Fruit fly (Drosophila melanogaster) whole organism, embryonic: Measurements from ENCODE around the gene Mal-B2.
A peak's percentile ranks its signal among the peaks of the same experiment; 100 is the strongest.

ENCODE experiments used
- Adf1 ChIP-seq: fragments of 200-800 bp; sonication (Bioruptor generic); IDR thresholded peaks from 2 replicates; pipeline ENCODE4 v1.3.6; 2022; ENCODE audit warnings: missing biosample characterization, missing genetic modification characterization
- Antp ChIP-seq: fragments of 200-800 bp; sonication (Bioruptor generic); optimal IDR thresholded peaks from 3 replicates; lab custom pipeline; 2016; ENCODE audit warnings: missing biosample characterization, missing genetic modification characterization
- CG12659 ChIP-seq: fragments of 200-800 bp; sonication (Bioruptor generic); optimal IDR thresholded peaks from 3 replicates; lab custom pipeline; 2017; ENCODE audit warnings: mild to moderate bottlenecking, missing biosample characterization, missing genetic modification reagents, missing genetic modification characterization
- CG13894 ChIP-seq: fragments of 200-800 bp; sonication (Bioruptor generic); optimal IDR thresholded peaks from 3 replicates; lab custom pipeline; 2018; ENCODE audit warnings: missing biosample characterization, mild to moderate bottlenecking, missing genetic modification characterization, moderate library complexity
- CG15514 ChIP-seq: fragments of 200-800 bp; sonication (Bioruptor generic); optimal IDR thresholded peaks from 3 replicates; lab custom pipeline; 2017; ENCODE audit warnings: missing biosample characterization, missing genetic modification characterization, mild to moderate bottlenecking, moderate library complexity, missing genetic modification reagents
- CG2889 ChIP-seq: fragments of 200-800 bp; sonication (Bioruptor generic); IDR thresholded peaks from 3 replicates; pipeline ENCODE4 v1.3.6; 2022; ENCODE audit warnings: missing biosample characterization, missing genetic modification characterization
- CG32532 ChIP-seq: fragments of 200-800 bp; sonication (Bioruptor generic); IDR thresholded peaks from 2 replicates; pipeline ENCODE4 v1.3.6; 2022; ENCODE audit warnings: missing biosample characterization, missing genetic modification characterization
- CG43689 ChIP-seq: fragments of 200-800 bp; sonication (Bioruptor generic); IDR thresholded peaks from 2 replicates; pipeline ENCODE4 v1.3.6; 2022; ENCODE audit warnings: missing biosample characterization, missing genetic modification characterization
- CG4617 ChIP-seq: fragments of 200-800 bp; sonication (Bioruptor generic); optimal IDR thresholded peaks from 3 replicates; lab custom pipeline; 2016; ENCODE audit warnings: missing biosample characterization, missing genetic modification characterization, borderline replicate concordance
- CG6175 ChIP-seq: fragments of 200-800 bp; sonication (Bioruptor generic); IDR thresholded peaks from 3 replicates; pipeline ENCODE4 v1.3.6; 2022; ENCODE audit warnings: missing biosample characterization, missing genetic modification characterization
- CG6765 ChIP-seq: fragments of 200-800 bp; sonication (Bioruptor generic); optimal IDR thresholded peaks from 3 replicates; lab custom pipeline; 2017; ENCODE audit warnings: missing biosample characterization, mild to moderate bottlenecking, missing genetic modification characterization
- CG7987 ChIP-seq: fragments of 200-800 bp; sonication (Bioruptor generic); optimal IDR thresholded peaks from 2 replicates; lab custom pipeline; 2018; ENCODE audit warnings: missing biosample characterization, mild to moderate bottlenecking, missing genetic modification characterization, moderate library complexity
- CG8290 ChIP-seq, 3 experiments: fragments of 200-800 bp; sonication (Bioruptor generic); optimal IDR thresholded peaks; 2 replicates each; lab custom pipeline; 2016 to 2019; ENCODE audit warnings: missing biosample characterization in 3 of 3, missing genetic modification characterization in 3 of 3, mild to moderate bottlenecking in 2 of 3, moderate library complexity in 1 of 3
- CG8765 ChIP-seq: fragments of 200-800 bp; sonication (Bioruptor generic); IDR thresholded peaks from 2 replicates; pipeline ENCODE4 v1.3.6; 2022; ENCODE audit warnings: missing biosample characterization, missing genetic modification characterization
- CG8944 ChIP-seq: fragments of 200-800 bp; sonication (Bioruptor generic); optimal IDR thresholded peaks from 3 replicates; lab custom pipeline; 2016; ENCODE audit warnings: missing biosample characterization, missing genetic modification characterization
- CG9932 ChIP-seq: fragments of 200-800 bp; sonication (Bioruptor generic); IDR thresholded peaks from 2 replicates; pipeline ENCODE4 v1.3.6; 2022; ENCODE audit warnings: missing biosample characterization, missing genetic modification characterization
- Camta ChIP-seq: fragments of 200-800 bp; sonication (Bioruptor generic); optimal IDR thresholded peaks from 2 replicates; lab custom pipeline; 2016; ENCODE audit warnings: missing biosample characterization, missing genetic modification characterization
- Dbx ChIP-seq: fragments of 200-800 bp; sonication (Bioruptor generic); IDR thresholded peaks from 3 replicates; pipeline ENCODE4 v1.3.6; 2022; ENCODE audit warnings: missing biosample characterization, missing genetic modification characterization
- E2f1 ChIP-seq: fragments of 200-800 bp; sonication (Bioruptor generic); IDR thresholded peaks from 2 replicates; pipeline ENCODE4 v1.3.6; 2022; ENCODE audit warnings: missing biosample characterization, missing genetic modification characterization
- Fer3 ChIP-seq: fragments of 200-800 bp; sonication (Bioruptor generic); optimal IDR thresholded peaks from 2 replicates; lab custom pipeline; 2018; ENCODE audit warnings: missing biosample characterization, mild to moderate bottlenecking, missing genetic modification characterization, moderate library complexity
- GATAe ChIP-seq: fragments of 200-800 bp; sonication (Bioruptor generic); conservative IDR thresholded peaks from 2 replicates; pipeline ENCODE4 v1.3.6; 2022; ENCODE audit warnings: missing biosample characterization, missing genetic modification characterization
- Gug ChIP-seq: fragments of 200-800 bp; sonication (Bioruptor generic); IDR thresholded peaks from 4 replicates; pipeline ENCODE4 v1.3.6; 2022; ENCODE audit warnings: missing biosample characterization, missing genetic modification characterization
- Jarid2 ChIP-seq: fragments of 200-800 bp; sonication (Bioruptor generic); optimal IDR thresholded peaks from 3 replicates; lab custom pipeline; 2017; ENCODE audit warnings: mild to moderate bottlenecking, missing biosample characterization, missing genetic modification reagents, missing genetic modification characterization
- NC2β ChIP-seq: fragments of 200-800 bp; sonication (Bioruptor generic); optimal IDR thresholded peaks from 2 replicates; lab custom pipeline; 2016; ENCODE audit warnings: missing biosample characterization, missing genetic modification characterization
- NfI ChIP-seq: fragments of 200-800 bp; sonication (Bioruptor generic); optimal IDR thresholded peaks from 3 replicates; lab custom pipeline; 2018; ENCODE audit warnings: missing biosample characterization, mild to moderate bottlenecking, missing genetic modification characterization, moderate library complexity
- Opbp ChIP-seq: fragments of 200-800 bp; sonication (Bioruptor generic); IDR thresholded peaks from 3 replicates; pipeline ENCODE4 v1.3.6; 2022; ENCODE audit warnings: missing biosample characterization, missing genetic modification characterization; ENCODE audit not compliant: partially characterized antibody
- Side ChIP-seq: fragments of 200-800 bp; sonication (Bioruptor generic); optimal IDR thresholded peaks from 2 replicates; lab custom pipeline; 2016; ENCODE audit warnings: missing biosample characterization, missing genetic modification characterization
- Trl ChIP-seq, 3 experiments: fragments of >200 bp in 2 of 3; fragments of 200-800 bp in 1 of 3; sonication (Bioruptor generic) in 1 of 3; optimal IDR thresholded peaks; 2 replicates in 1 of 3; 3 replicates in 2 of 3; lab custom pipeline; 2016 to 2017; ENCODE audit warnings: missing biosample characterization in 1 of 3, missing genetic modification characterization in 1 of 3
- ara ChIP-seq: fragments of 200-800 bp; sonication (Bioruptor generic); IDR thresholded peaks from 2 replicates; pipeline ENCODE4 v1.3.6; 2022; ENCODE audit warnings: missing biosample characterization, missing genetic modification characterization
- btn ChIP-seq: fragments of 200-800 bp; sonication (Bioruptor generic); optimal IDR thresholded peaks from 2 replicates; lab custom pipeline; 2016; ENCODE audit warnings: missing biosample characterization, missing genetic modification characterization
- cg ChIP-seq: fragments of 200-800 bp; sonication (Bioruptor generic); optimal IDR thresholded peaks from 3 replicates; lab custom pipeline; 2019; ENCODE audit warnings: missing biosample characterization, mild to moderate bottlenecking, missing genetic modification characterization, moderate library complexity
- chinmo ChIP-seq: fragments of 200-800 bp; sonication (Bioruptor generic); IDR thresholded peaks from 4 replicates; pipeline ENCODE4 v1.3.6; 2022; ENCODE audit warnings: missing biosample characterization, missing genetic modification characterization; ENCODE audit not compliant: partially characterized antibody
- fd102C ChIP-seq: fragments of 200-800 bp; sonication (Bioruptor generic); optimal IDR thresholded peaks from 2 replicates; lab custom pipeline; 2018; ENCODE audit warnings: missing biosample characterization, mild to moderate bottlenecking, missing genetic modification characterization, moderate library complexity
- gem ChIP-seq: fragments of 200-800 bp; sonication (Bioruptor generic); optimal IDR thresholded peaks from 2 replicates; lab custom pipeline; 2019; ENCODE audit warnings: missing biosample characterization, mild to moderate bottlenecking, missing genetic modification characterization, moderate library complexity
- kah ChIP-seq: fragments of 200-800 bp; sonication (Bioruptor generic); optimal IDR thresholded peaks from 2 replicates; lab custom pipeline; 2018; ENCODE audit warnings: missing biosample characterization, mild to moderate bottlenecking, missing genetic modification characterization
- ken ChIP-seq: fragments of 200-800 bp; sonication (Bioruptor generic); IDR thresholded peaks from 3 replicates; pipeline ENCODE4 v1.3.6; 2022; ENCODE audit warnings: missing biosample characterization, missing genetic modification characterization
- onecut ChIP-seq: fragments of 200-800 bp; sonication (Bioruptor generic); IDR thresholded peaks from 2 replicates; pipeline ENCODE4 v1.3.6; 2022; ENCODE audit warnings: missing biosample characterization, missing genetic modification characterization
- scrt ChIP-seq: fragments of 200-800 bp; sonication (Bioruptor generic); optimal IDR thresholded peaks from 2 replicates; lab custom pipeline; 2018; ENCODE audit warnings: missing biosample characterization, mild to moderate bottlenecking, missing genetic modification characterization, moderate library complexity
- sens ChIP-seq: fragments of 200-800 bp; sonication (Bioruptor generic); peaks from one replicate; lab custom pipeline; 2016; ENCODE audit warnings: missing biosample characterization, missing genetic modification characterization
- sens-2 ChIP-seq: fragments of 200-800 bp; sonication (Bioruptor generic); IDR thresholded peaks from 2 replicates; pipeline ENCODE4 v1.3.6; 2022; ENCODE audit warnings: missing biosample characterization, missing genetic modification characterization
- sim ChIP-seq: fragments of 200-800 bp; sonication (Bioruptor generic); IDR thresholded peaks from 2 replicates; pipeline ENCODE4 v1.3.6; 2022; ENCODE audit warnings: missing biosample characterization, missing genetic modification characterization
- sqz ChIP-seq: fragments of 200-800 bp; sonication (Bioruptor generic); optimal IDR thresholded peaks from 3 replicates; lab custom pipeline; 2018; ENCODE audit warnings: missing biosample characterization, mild to moderate bottlenecking, missing genetic modification characterization
- tin ChIP-seq: fragments of 200-800 bp; sonication (Bioruptor generic); optimal IDR thresholded peaks from 3 replicates; lab custom pipeline; 2016; ENCODE audit warnings: missing biosample characterization, missing genetic modification characterization
- tna ChIP-seq: fragments of 200-800 bp; sonication (Bioruptor generic); IDR thresholded peaks from 2 replicates; pipeline ENCODE4 v1.3.6; 2022; ENCODE audit warnings: missing biosample characterization, missing genetic modification characterization; ENCODE audit not compliant: partially characterized antibody

Mal-B2 gene

dm6 chr2L:11874232-11874765 is 24.5 kb downstream of the Mal-B2 start (continued):
- peak; percentile 31 for TF ChIP-seq Jarid2 (GFP tag; lab: Kevin White, UChicago)
- no peak for TF ChIP-seq CG43689 (GFP tag; lab: Robert Waterston, UW)
- TF ChIP-seq CG12659 (GFP tag; lab: Kevin White, UChicago) = no peak
- TF ChIP-seq Dbx (GFP tag; lab: Robert Waterston, UW) = no peak
- TF ChIP-seq ken (GFP tag; lab: Robert Waterston, UW) = 0 out of 3 replicates have a peak, but pooled peaks have one; percentile 25
- TF ChIP-seq CG8290 (GFP tag; optimal IDR thresholded peaks at IDR 0.05; lab: Kevin White, UChicago) = no peak
- TF ChIP-seq CG8290 (tag; optimal IDR thresholded peaks at IDR 0.05; lab: Kevin White, UChicago) = peak in 1 of 2 experiments; percentile 6
- TF ChIP-seq sens-2 (GFP tag; lab: Robert Waterston, UW) = no peak
- peak; percentile 26; the same call in 1 of the 2 replicates for TF ChIP-seq Adf1
- no peak for TF ChIP-seq sim (GFP tag; lab: Robert Waterston, UW)
- peak; percentile 72 for TF ChIP-seq CG15514
- no peak for TF ChIP-seq NC2β (GFP tag; lab: Kevin White, UChicago)
- 0 out of 2 replicates have a peak, but pooled peaks have one; percentile 10 for TF ChIP-seq tna (GFP tag; lab: Robert Waterston, UW)
- TF ChIP-seq cg = peak; percentile 16
- 0 out of 2 replicates have a peak, but pooled peaks have one; percentile 23 for TF ChIP-seq CG9932 (GFP tag; lab: Robert Waterston, UW)
- TF ChIP-seq CG13894 = peak; percentile 44
- no peak for TF ChIP-seq CG8944 (GFP tag; lab: Kevin White, UChicago)
- no peak for TF ChIP-seq Gug (GFP tag; lab: Robert Waterston, UW)
- TF ChIP-seq tin (GFP tag; lab: Kevin White, UChicago) = no peak
- no peak for TF ChIP-seq fd102C
- 0 out of 3 replicates have a peak, but pooled peaks have one; percentile 38 for TF ChIP-seq CG6175
- TF ChIP-seq CG32532 (GFP tag; lab: Robert Waterston, UW) = no peak

dm6 chr2L:11874890-11875289 is 25.1 kb downstream of the Mal-B2 start:
- peak; percentile 61 for TF ChIP-seq onecut (GFP tag; lab: Robert Waterston, UW)
- TF ChIP-seq E2f1 (GFP tag; lab: Robert Waterston, UW) = no peak
- no peak for TF ChIP-seq gem (tag; lab: Kevin White, UChicago)
- TF ChIP-seq ara = no peak
- no peak for TF ChIP-seq Camta (GFP tag; lab: Kevin White, UChicago)
- TF ChIP-seq CG8765 = no peak
- TF ChIP-seq chinmo = 0 out of 4 replicates have a peak, but pooled peaks have one; percentile 15
- TF ChIP-seq GATAe (GFP tag; lab: Robert Waterston, UW) = no peak
- TF ChIP-seq Fer3 (tag; lab: Kevin White, UChicago) = no peak
- no peak for TF ChIP-seq Opbp
- TF ChIP-seq CG7987 (GFP tag; lab: Kevin White, UChicago) = no peak
- TF ChIP-seq CG6765 (GFP tag; lab: Kevin White, UChicago) = no peak
- no peak for TF ChIP-seq NfI
- peak; percentile 8 for TF ChIP-seq sens (GFP tag; lab: Kevin White, UChicago)
- no peak for TF ChIP-seq CG2889 (GFP tag; lab: Robert Waterston, UW)
- TF ChIP-seq scrt (GFP tag; lab: Kevin White, UChicago) = peak; percentile 98
- no peak for TF ChIP-seq Side (GFP tag; lab: Kevin White, UChicago)
- TF ChIP-seq CG4617 (GFP tag; lab: Kevin White, UChicago) = no peak
- TF ChIP-seq btn (GFP tag; lab: Kevin White, UChicago) = no peak
- peak; percentile 3 for TF ChIP-seq sqz
- no peak for TF ChIP-seq Antp (GFP tag; lab: Kevin White, UChicago)
- peak; percentile 42 to 60 for TF ChIP-seq Trl (optimal IDR thresholded peaks at IDR 0.05; lab: Kevin White, UChicago)
- no peak for TF ChIP-seq Trl (GFP tag; optimal IDR thresholded peaks at IDR 0.05; lab: Kevin White, UChicago)
- peak; percentile 96 for TF ChIP-seq kah
